Worm (Caenorhabditis elegans) whole organism, mixed stage, embryonic: ENCODE measurements around the gene marc-5.

ENCODE experiments used
- blmp-1 ChIP-seq: fragments of 150-350 bp; optimal IDR thresholded peaks from 2 replicates; lab custom pipeline; 2014; ENCODE audit warnings: missing biosample characterization, missing genetic modification characterization
- cnd-1 ChIP-seq: fragments of 200-800 bp; sonication (Bioruptor generic); optimal IDR thresholded peaks from 2 replicates; lab custom pipeline; 2018; ENCODE audit warnings: mild to moderate bottlenecking, missing genetic modification characterization, missing compliant biosample characterization
- elt-3 ChIP-seq: fragments of 150-350 bp; optimal IDR thresholded peaks from 2 replicates; lab custom pipeline; 2014; ENCODE audit warnings: missing biosample characterization, missing genetic modification characterization
- lin-32 ChIP-seq: fragments of 200-800 bp; sonication (Bioruptor generic); optimal IDR thresholded peaks from 2 replicates; lab custom pipeline; 2018; ENCODE audit warnings: mild to moderate bottlenecking, missing genetic modification characterization, missing compliant biosample characterization
- lsy-2 ChIP-seq: fragments of 150-350 bp; optimal IDR thresholded peaks from 2 replicates; lab custom pipeline; 2014; ENCODE audit warnings: missing biosample characterization, missing genetic modification characterization
- mab-5 ChIP-seq: fragments of 150-350 bp; optimal IDR thresholded peaks from 2 replicates; lab custom pipeline; 2014; ENCODE audit warnings: missing biosample characterization, missing genetic modification characterization
- mep-1 ChIP-seq: fragments of 150-350 bp; optimal IDR thresholded peaks from 2 replicates; lab custom pipeline; 2017; ENCODE audit warnings: missing biosample characterization, missing genetic modification reagents, missing genetic modification characterization, inconsistent platforms
- nhr-237 ChIP-seq: fragments of 150-350 bp; optimal IDR thresholded peaks from 2 replicates; lab custom pipeline; 2014; ENCODE audit warnings: missing biosample characterization, missing genetic modification characterization
- sptf-1 ChIP-seq: sonication (generic microtip); optimal IDR thresholded peaks from 2 replicates; lab custom pipeline; 2017; ENCODE audit warnings: mild to moderate bottlenecking, missing genetic modification characterization, moderate library complexity, missing compliant biosample characterization
- unc-120 ChIP-seq: sonication (generic microtip); optimal IDR thresholded peaks from 2 replicates; lab custom pipeline; 2017; ENCODE audit warnings: missing genetic modification characterization, missing compliant biosample characterization; ENCODE audit not compliant: poor library complexity, severe bottlenecking
- ztf-11 ChIP-seq: fragments of 150-350 bp; optimal IDR thresholded peaks from 2 replicates; lab custom pipeline; 2014; ENCODE audit warnings: missing biosample characterization, missing genetic modification characterization

DNA sequence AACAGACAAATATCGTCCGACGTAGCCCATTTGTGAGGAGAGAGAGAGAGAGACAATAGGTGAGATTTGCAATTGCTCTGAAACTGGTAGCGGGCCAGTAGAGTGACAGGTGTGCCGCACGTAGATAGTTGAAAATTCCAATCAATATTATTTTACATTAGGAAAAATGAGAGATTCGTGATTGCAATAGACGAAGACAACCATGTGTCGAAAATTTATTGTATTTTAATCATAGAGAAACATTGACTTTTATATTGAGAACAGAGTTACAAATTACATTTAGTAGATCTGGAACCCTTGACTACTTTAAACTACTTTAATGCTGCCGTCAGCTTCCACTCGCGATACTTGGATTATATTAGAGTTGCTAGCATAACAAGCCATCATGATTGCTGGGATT lies 33.1 kb upstream of the marc-5 start, which contains the start of gene Y57A10C.1:
- TF ChIP-seq elt-3 (tag; lab: Kevin White, UChicago) = no peak
- no peak for TF ChIP-seq lin-32 (GFP tag; lab: Kevin White, UChicago)
- TF ChIP-seq cnd-1 (tag; lab: Kevin White, UChicago) = no peak
- TF ChIP-seq ztf-11 (tag; lab: Kevin White, UChicago) = no peak
- no peak for TF ChIP-seq mep-1 (tag; lab: Kevin White, UChicago)
- no peak for TF ChIP-seq mab-5 (tag; lab: Kevin White, UChicago)
- TF ChIP-seq blmp-1 (tag; lab: Kevin White, UChicago) = no peak
- no peak for TF ChIP-seq lsy-2 (tag; lab: Kevin White, UChicago)
- no peak for TF ChIP-seq unc-120 (tag; lab: Kevin White, UChicago)
- TF ChIP-seq nhr-237 = no peak
- TF ChIP-seq sptf-1 (tag; lab: Kevin White, UChicago) = no peak
